Worm (Caenorhabditis elegans) whole organism, young adult: ENCODE measurements around the gene F41G3.3.
A peak's percentile ranks its signal among the peaks of the same experiment; 100 is the strongest.

Experiments
- B0019.2 ChIP-seq: fragments of 200-800 bp; sonication (Bioruptor generic); conservative IDR thresholded peaks from 2 replicates; pipeline ENCODE4 v1.3.6; 2022; ENCODE audit warnings: missing genetic modification reagents, missing genetic modification characterization, missing compliant biosample characterization
- B0261.1 ChIP-seq: sonication (generic microtip); optimal IDR thresholded peaks from 2 replicates; lab custom pipeline; 2016; ENCODE audit warnings: mild to moderate bottlenecking, missing genetic modification characterization, moderate library complexity, missing compliant biosample characterization
- C17E4.6 ChIP-seq: fragments of 200-800 bp; sonication (Bioruptor generic); IDR thresholded peaks from 2 replicates; pipeline ENCODE4 v1.3.6; 2022; ENCODE audit warnings: missing genetic modification reagents, missing genetic modification characterization, missing compliant biosample characterization
- F22D6.2 ChIP-seq: sonication (generic microtip); optimal IDR thresholded peaks from 2 replicates; lab custom pipeline; 2016; ENCODE audit warnings: mild to moderate bottlenecking, missing genetic modification characterization, missing compliant biosample characterization
- F39B2.1 ChIP-seq: fragments of 200-800 bp; sonication (Bioruptor generic); IDR thresholded peaks from 2 replicates; pipeline ENCODE4 v1.3.6; 2022; ENCODE audit warnings: missing genetic modification reagents, missing genetic modification characterization, missing compliant biosample characterization
- F49E8.2 ChIP-seq: sonication (generic microtip); optimal IDR thresholded peaks from 3 replicates; lab custom pipeline; 2017; ENCODE audit warnings: missing genetic modification characterization, mild to moderate bottlenecking, missing compliant biosample characterization, antibody characterized with exemption, moderate library complexity; ENCODE audit not compliant: insufficient read depth
- K11D2.4 ChIP-seq: fragments of 200-800 bp; sonication (Bioruptor generic); IDR thresholded peaks from 2 replicates; pipeline ENCODE4 v1.3.6; 2022; ENCODE audit warnings: missing genetic modification reagents, missing genetic modification characterization, missing compliant biosample characterization
- K12H6.12 ChIP-seq: fragments of 200-800 bp; sonication (Bioruptor generic); optimal IDR thresholded peaks from 2 replicates; lab custom pipeline; 2018; ENCODE audit warnings: mild to moderate bottlenecking, missing genetic modification characterization, missing compliant biosample characterization
- Y56A3A.18 ChIP-seq: fragments of 200-800 bp; sonication (Bioruptor generic); IDR thresholded peaks from 2 replicates; pipeline ENCODE4 v1.3.6; 2022; ENCODE audit warnings: missing genetic modification reagents, missing genetic modification characterization, missing compliant biosample characterization
- Y79H2A.3 ChIP-seq: fragments of 200-800 bp; sonication (Bioruptor generic); conservative IDR thresholded peaks from 2 replicates; pipeline ENCODE4 v1.3.6; 2022; ENCODE audit warnings: missing genetic modification reagents, missing genetic modification characterization, missing compliant biosample characterization
- aptf-2 ChIP-seq: fragments of 200-800 bp; sonication (Bioruptor generic); conservative IDR thresholded peaks from 2 replicates; pipeline ENCODE4 v1.3.6; 2022; ENCODE audit warnings: missing genetic modification reagents, missing genetic modification characterization, missing compliant biosample characterization
- atf-7 ChIP-seq: sonication (generic microtip); optimal IDR thresholded peaks from 2 replicates; lab custom pipeline; 2017; ENCODE audit warnings: mild to moderate bottlenecking, missing genetic modification characterization, missing compliant biosample characterization
- athp-1 ChIP-seq: sonication (generic microtip); optimal IDR thresholded peaks from 2 replicates; lab custom pipeline; 2017; ENCODE audit warnings: mild to moderate bottlenecking, missing genetic modification characterization, missing compliant biosample characterization
- attf-3 ChIP-seq: fragments of 200-800 bp; sonication (Bioruptor generic); conservative IDR thresholded peaks from 2 replicates; pipeline ENCODE4 v1.3.6; 2022; ENCODE audit warnings: missing genetic modification reagents, missing genetic modification characterization, missing compliant biosample characterization
- bed-1 ChIP-seq: fragments of 200-800 bp; sonication (Bioruptor generic); IDR thresholded peaks from 2 replicates; pipeline ENCODE4 v1.3.6; 2022; ENCODE audit warnings: missing genetic modification reagents, missing genetic modification characterization, missing compliant biosample characterization
- bed-2 ChIP-seq: fragments of 200-800 bp; sonication (Bioruptor generic); IDR thresholded peaks from 2 replicates; pipeline ENCODE4 v1.3.6; 2022; ENCODE audit warnings: missing genetic modification reagents, missing genetic modification characterization, missing compliant biosample characterization
- cebp-2 ChIP-seq: fragments of 200-800 bp; sonication (Bioruptor generic); IDR thresholded peaks from 2 replicates; pipeline ENCODE4 v1.3.6; 2022; ENCODE audit warnings: missing genetic modification characterization, missing compliant biosample characterization
- ceh-79 ChIP-seq: sonication (generic microtip); optimal IDR thresholded peaks from 2 replicates; lab custom pipeline; 2017; ENCODE audit warnings: mild to moderate bottlenecking, missing genetic modification characterization, missing compliant biosample characterization
- dox-1 ChIP-seq: fragments of 200-800 bp; sonication (Bioruptor generic); IDR thresholded peaks from 2 replicates; pipeline ENCODE4 v1.3.6; 2022; ENCODE audit warnings: missing genetic modification reagents, missing genetic modification characterization, missing compliant biosample characterization
- dpl-1 ChIP-seq: fragments of 150-350 bp; optimal IDR thresholded peaks from 2 replicates; lab custom pipeline; 2014; ENCODE audit warnings: missing biosample characterization, missing genetic modification reagents, missing genetic modification characterization
- egl-44 ChIP-seq: fragments of 200-800 bp; sonication (Bioruptor generic); IDR thresholded peaks from 2 replicates; pipeline ENCODE4 v1.3.6; 2022; ENCODE audit warnings: missing genetic modification reagents, missing genetic modification characterization, missing compliant biosample characterization
- egrh-3 ChIP-seq: fragments of 200-800 bp; sonication (Bioruptor generic); IDR thresholded peaks from 2 replicates; pipeline ENCODE4 v1.3.6; 2022; ENCODE audit warnings: missing genetic modification reagents, missing genetic modification characterization, missing compliant biosample characterization
- ets-4 ChIP-seq: fragments of 200-800 bp; sonication (Bioruptor generic); optimal IDR thresholded peaks from 2 replicates; lab custom pipeline; 2018; ENCODE audit warnings: mild to moderate bottlenecking, missing genetic modification characterization, missing compliant biosample characterization
- gei-17 ChIP-seq: fragments of 200-800 bp; sonication (Bioruptor generic); optimal IDR thresholded peaks from 2 replicates; lab custom pipeline; 2018; ENCODE audit warnings: mild to moderate bottlenecking, missing genetic modification characterization, missing compliant biosample characterization
- hlh-12 ChIP-seq: sonication (generic microtip); optimal IDR thresholded peaks from 2 replicates; lab custom pipeline; 2016; ENCODE audit warnings: missing genetic modification characterization, missing compliant biosample characterization
- hrde-1 ChIP-seq: sonication (generic microtip); optimal IDR thresholded peaks from 2 replicates; lab custom pipeline; 2016; ENCODE audit warnings: missing genetic modification characterization, mild to moderate bottlenecking, missing compliant biosample characterization, moderate library complexity, missing genotype, missing genetic modification reagents, borderline replicate concordance
- hsf-1 ChIP-seq: fragments of 200-800 bp; sonication (Bioruptor generic); IDR thresholded peaks from 2 replicates; pipeline ENCODE4 v1.3.6; 2022; ENCODE audit warnings: missing genetic modification reagents, missing genetic modification characterization, missing compliant biosample characterization
- let-607 ChIP-seq, 2 experiments: fragments of 200-800 bp in 1 of 2; sonication (Bioruptor generic) in 1 of 2; sonication (generic microtip) in 1 of 2; optimal IDR thresholded peaks; 2 replicates each; lab custom pipeline; 2016 to 2018; ENCODE audit warnings: mild to moderate bottlenecking in 2 of 2, missing compliant biosample characterization in 2 of 2, missing genetic modification characterization in 2 of 2, moderate library complexity in 2 of 2, missing genotype in 1 of 2
- lin-40 ChIP-seq: sonication (generic microtip); optimal IDR thresholded peaks from 2 replicates; lab custom pipeline; 2016; ENCODE audit warnings: missing genetic modification characterization, mild to moderate bottlenecking, missing compliant biosample characterization, missing genotype, missing genetic modification reagents
- lin-54 ChIP-seq: fragments of 200-800 bp; sonication (Bioruptor generic); optimal IDR thresholded peaks from 2 replicates; lab custom pipeline; 2018; ENCODE audit warnings: mild to moderate bottlenecking, missing genetic modification characterization, missing compliant biosample characterization
- lir-1 ChIP-seq: fragments of 200-800 bp; sonication (Bioruptor generic); conservative IDR thresholded peaks from 2 replicates; pipeline ENCODE4 v1.3.6; 2022; ENCODE audit warnings: missing genetic modification reagents, missing genetic modification characterization, missing compliant biosample characterization
- madf-10 ChIP-seq: sonication (generic microtip); optimal IDR thresholded peaks from 2 replicates; lab custom pipeline; 2016; ENCODE audit warnings: mild to moderate bottlenecking, missing genetic modification characterization, missing compliant biosample characterization
- mel-28 ChIP-seq: sonication (generic microtip); optimal IDR thresholded peaks from 2 replicates; lab custom pipeline; 2016; ENCODE audit warnings: borderline replicate concordance, mild to moderate bottlenecking, missing genetic modification characterization, missing compliant biosample characterization
- mes-4 ChIP-seq: sonication (generic microtip); optimal IDR thresholded peaks from 2 replicates; lab custom pipeline; 2016; ENCODE audit warnings: missing genotype, missing genetic modification characterization, missing compliant biosample characterization
- mxl-1 ChIP-seq: sonication (generic microtip); optimal IDR thresholded peaks from 2 replicates; lab custom pipeline; 2016; ENCODE audit warnings: missing genetic modification characterization, missing compliant biosample characterization
- nhr-179 ChIP-seq: sonication (generic microtip); optimal IDR thresholded peaks from 2 replicates; lab custom pipeline; 2016; ENCODE audit warnings: mild to moderate bottlenecking, missing genetic modification characterization, missing compliant biosample characterization
- nhr-90 ChIP-seq: sonication (generic microtip); optimal IDR thresholded peaks from 2 replicates; lab custom pipeline; 2016; ENCODE audit warnings: missing genotype, mild to moderate bottlenecking, missing genetic modification characterization, missing compliant biosample characterization
- pbrm-1 ChIP-seq: fragments of 200-800 bp; sonication (Bioruptor generic); IDR thresholded peaks from 2 replicates; pipeline ENCODE4 v1.3.6; 2022; ENCODE audit warnings: missing genetic modification reagents, missing genetic modification characterization, missing compliant biosample characterization
- rcor-1 ChIP-seq: fragments of 200-800 bp; sonication (Bioruptor generic); IDR thresholded peaks from 2 replicates; pipeline ENCODE4 v1.3.6; 2022; ENCODE audit warnings: missing genetic modification reagents, missing genetic modification characterization, missing compliant biosample characterization
- sea-2 ChIP-seq: fragments of 200-800 bp; sonication (Bioruptor generic); IDR thresholded peaks from 2 replicates; pipeline ENCODE4 v1.3.6; 2022; ENCODE audit warnings: missing genetic modification characterization, missing compliant biosample characterization
- snpc-1.1 ChIP-seq: sonication (generic microtip); optimal IDR thresholded peaks from 2 replicates; lab custom pipeline; 2017; ENCODE audit warnings: missing genetic modification characterization, mild to moderate bottlenecking, missing compliant biosample characterization, antibody characterized with exemption, moderate library complexity, missing genotype, missing genetic modification reagents; ENCODE audit not compliant: insufficient read depth
- snpc-3.4 ChIP-seq: sonication (generic microtip); optimal IDR thresholded peaks from 2 replicates; lab custom pipeline; 2017; ENCODE audit warnings: missing genetic modification characterization, mild to moderate bottlenecking, missing compliant biosample characterization, antibody characterized with exemption, moderate library complexity, missing genotype, missing genetic modification reagents
- tbp1 ChIP-seq: fragments of 200-800 bp; sonication (Bioruptor generic); optimal IDR thresholded peaks from 2 replicates; lab custom pipeline; 2018; ENCODE audit warnings: mild to moderate bottlenecking, missing genetic modification characterization, missing compliant biosample characterization
- tbx-9 ChIP-seq: sonication (generic microtip); optimal IDR thresholded peaks from 2 replicates; lab custom pipeline; 2016; ENCODE audit warnings: borderline replicate concordance, missing genetic modification characterization, inconsistent platforms, missing compliant biosample characterization
- xnd-1 ChIP-seq: sonication (generic microtip); optimal IDR thresholded peaks from 2 replicates; lab custom pipeline; 2016; ENCODE audit warnings: missing genotype, missing genetic modification reagents, missing genetic modification characterization, missing compliant biosample characterization
- zfh-2 ChIP-seq: fragments of 200-800 bp; sonication (Bioruptor generic); conservative IDR thresholded peaks from 2 replicates; pipeline ENCODE4 v1.3.6; 2022; ENCODE audit warnings: missing genetic modification reagents, missing genetic modification characterization, missing compliant biosample characterization
- zim-3 ChIP-seq: sonication (generic microtip); optimal IDR thresholded peaks from 2 replicates; lab custom pipeline; 2017; ENCODE audit warnings: mild to moderate bottlenecking, missing genetic modification characterization, moderate library complexity, missing compliant biosample characterization
- ztf-6 ChIP-seq: fragments of 200-800 bp; sonication (Bioruptor generic); IDR thresholded peaks from 2 replicates; pipeline ENCODE4 v1.3.6; 2022; ENCODE audit warnings: missing genetic modification reagents, missing genetic modification characterization, missing compliant biosample characterization

F41G3.3 gene

ce11 chrII:6776418-6777034 lies 20.2 kb downstream of the F41G3.3 start, which contains the start of gene ssup-72:
ssup-72 (plus strand) TSS chrII:6776598.
- TF ChIP-seq gei-17 (no peak), Y79H2A.3 (GFP tag; lab: Robert Waterston, UW) (no peak), attf-3 (GFP tag; lab: Robert Waterston, UW) (no peak), F39B2.1 (GFP tag; lab: Robert Waterston, UW) (no peak), K12H6.12 (tag; lab: Kevin White, UChicago) (peak; percentile 1), athp-1 (tag; lab: Kevin White, UChicago) (peak; percentile 22), K11D2.4 (GFP tag; lab: Robert Waterston, UW) (0 out of 2 replicates have a peak, but pooled peaks have one; percentile 32), nhr-179 (no peak), hrde-1 (no peak), zim-3 (tag; lab: Kevin White, UChicago) (no peak), xnd-1 (tag; lab: Kevin White, UChicago) (peak; percentile 41), zfh-2 (GFP tag; lab: Robert Waterston, UW) (no peak), C17E4.6 (no peak), snpc-3.4 (tag; lab: Kevin White, UChicago) (no peak), dox-1 (GFP tag; lab: Robert Waterston, UW) (peak; percentile 81), rcor-1 (GFP tag; lab: Robert Waterston, UW) (no peak), ets-4 (no peak), dpl-1 (peak; percentile 35), lin-54 (peak; percentile 78), Y56A3A.18 (no peak), bed-2 (GFP tag; lab: Robert Waterston, UW) (no peak), egrh-3 (GFP tag; lab: Robert Waterston, UW) (no peak; the same call in 1 of the 2 replicates), mxl-1 (tag; lab: Kevin White, UChicago) (no peak), sea-2 (GFP tag; lab: Robert Waterston, UW) (no peak), egl-44 (GFP tag; lab: Robert Waterston, UW) (no peak), ztf-6 (GFP tag; lab: Robert Waterston, UW) (no peak), atf-7 (tag; lab: Kevin White, UChicago) (no peak), tbx-9 (tag; lab: Kevin White, UChicago) (no peak), mes-4 (tag; lab: Kevin White, UChicago) (no peak), F22D6.2 (tag; lab: Kevin White, UChicago) (no peak), let-607 (tag; optimal IDR thresholded peaks at IDR 0.05; lab: Kevin White, UChicago) (peak in 1 of 2 experiments; percentile 58), B0019.2 (GFP tag; lab: Robert Waterston, UW) (no peak), aptf-2 (GFP tag; lab: Robert Waterston, UW) (no peak; the same call in 1 of the 2 replicates), madf-10 (tag; lab: Kevin White, UChicago) (no peak), mel-28 (tag; lab: Kevin White, UChicago) (no peak), hsf-1 (GFP tag; lab: Robert Waterston, UW) (no peak), nhr-90 (tag; lab: Kevin White, UChicago) (no peak), lin-40 (peak; percentile 59), F49E8.2 (no peak), cebp-2 (GFP tag; lab: Robert Waterston, UW) (no peak), hlh-12 (no peak), pbrm-1 (peak; percentile 50; the same call in 1 of the 2 replicates), tbp1 (GFP tag; lab: Kevin White, UChicago) (peak; percentile 22), B0261.1 (tag; lab: Kevin White, UChicago) (no peak), snpc-1.1 (no peak), lir-1 (GFP tag; lab: Robert Waterston, UW) (no peak), bed-1 (no peak), ceh-79 (tag; lab: Kevin White, UChicago) (no peak)
